Worm (Caenorhabditis elegans) whole organism, L3 larva: ENCODE results near the gene Y52E8A.2.

Experiments used
- aly-2 ChIP-seq: fragments of 150-350 bp; optimal IDR thresholded peaks from 2 replicates; lab custom pipeline; 2014; ENCODE audit warnings: missing biosample characterization, missing genetic modification characterization
- ama-1 ChIP-seq: fragments of 150-350 bp; optimal IDR thresholded peaks from 2 replicates; lab custom pipeline; 2018
- ceh-16 ChIP-seq: sonication (generic microtip); optimal IDR thresholded peaks from 2 replicates; lab custom pipeline; 2017; ENCODE audit warnings: missing biosample characterization, missing genetic modification characterization
- fkh-10 ChIP-seq: sonication (generic microtip); optimal IDR thresholded peaks from 2 replicates; lab custom pipeline; 2017; ENCODE audit warnings: missing biosample characterization, missing genetic modification reagents, missing genetic modification characterization
- nhr-12 ChIP-seq: fragments of 150-350 bp; optimal IDR thresholded peaks from 2 replicates; lab custom pipeline; 2014; ENCODE audit warnings: missing biosample characterization, missing genetic modification characterization
- unc-62 ChIP-seq: fragments of 150-350 bp; sonication (generic microtip); optimal IDR thresholded peaks from 4 replicates; lab custom pipeline; 2014; ENCODE audit warnings: missing biosample characterization, missing genetic modification reagents, missing genetic modification characterization

DNA sequence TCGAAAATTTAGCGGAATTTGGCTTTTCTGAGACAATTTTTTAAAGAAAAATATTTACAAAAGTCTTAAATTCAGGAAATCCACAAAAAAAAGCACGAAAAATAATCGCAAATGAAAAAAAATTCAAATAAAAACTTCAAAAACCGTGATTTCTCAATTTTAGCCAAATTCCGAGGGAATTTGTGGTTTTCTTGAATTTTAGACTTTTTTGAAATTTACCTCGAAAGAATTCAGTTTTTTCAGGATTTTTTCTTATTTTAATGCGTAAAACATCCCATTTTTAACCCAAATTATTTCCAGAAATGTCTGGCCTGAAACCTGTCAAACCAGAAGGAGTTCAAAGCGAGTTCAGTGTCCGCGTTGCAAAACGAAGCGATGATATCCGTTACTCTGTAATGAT is 19.3 kb upstream of the Y52E8A.2 start, which contains the start of gene gtf-2F1:
- TF ChIP-seq ceh-16 (tag; lab: Kevin White, UChicago) = no peak
- TF ChIP-seq unc-62 (GFP tag; lab: Kevin White, UChicago) = no peak
- no peak for TF ChIP-seq ama-1 (lab: Kevin White, UChicago)
- TF ChIP-seq aly-2 (tag; lab: Kevin White, UChicago) = no peak
- TF ChIP-seq fkh-10 (GFP tag; lab: Kevin White, UChicago) = no peak
- no peak for TF ChIP-seq nhr-12 (tag; lab: Kevin White, UChicago)
